Fruit fly (Drosophila melanogaster) whole organism, prepupa: Measurements from ENCODE around the gene Pfdn5.

Experiments
- CG10631 ChIP-seq: fragments of 200-800 bp; sonication (Bioruptor generic); optimal IDR thresholded peaks from 2 replicates; lab custom pipeline; 2016; ENCODE audit warnings: missing biosample characterization, missing genetic modification characterization
- CG10669 ChIP-seq: fragments of 200-800 bp; sonication (Bioruptor generic); optimal IDR thresholded peaks from 3 replicates; lab custom pipeline; 2018; ENCODE audit warnings: missing biosample characterization, mild to moderate bottlenecking, missing genetic modification characterization, moderate library complexity
- CG11762 ChIP-seq: fragments of 200-800 bp; sonication (Bioruptor generic); optimal IDR thresholded peaks from 3 replicates; lab custom pipeline; 2016; ENCODE audit warnings: missing biosample characterization, missing genetic modification characterization; ENCODE audit not compliant: insufficient read depth
- CG11902 ChIP-seq: fragments of 200-800 bp; sonication (Bioruptor generic); optimal IDR thresholded peaks from 3 replicates; lab custom pipeline; 2016; ENCODE audit warnings: missing biosample characterization, missing genetic modification characterization
- CG1621 ChIP-seq: fragments of 200-800 bp; sonication (Bioruptor generic); optimal IDR thresholded peaks from 3 replicates; lab custom pipeline; 2018; ENCODE audit warnings: missing biosample characterization, mild to moderate bottlenecking, missing genetic modification characterization
- CG3032 ChIP-seq: fragments of 200-800 bp; optimal IDR thresholded peaks from 2 replicates; lab custom pipeline; 2019; ENCODE audit warnings: missing biosample characterization, mild to moderate bottlenecking, missing genetic modification characterization, moderate library complexity
- CG31627 ChIP-seq: fragments of 200-800 bp; sonication (Bioruptor generic); optimal IDR thresholded peaks from 3 replicates; lab custom pipeline; 2016; ENCODE audit warnings: missing biosample characterization, missing genetic modification characterization
- CG32006 ChIP-seq: fragments of 200-800 bp; sonication (Bioruptor generic); optimal IDR thresholded peaks from 3 replicates; lab custom pipeline; 2017; ENCODE audit warnings: missing biosample characterization, mild to moderate bottlenecking, missing genetic modification characterization
- CG4318 ChIP-seq: fragments of 200-800 bp; sonication (Bioruptor generic); optimal IDR thresholded peaks from 3 replicates; lab custom pipeline; 2017; ENCODE audit warnings: missing biosample characterization, mild to moderate bottlenecking, missing genetic modification characterization
- CG6163 ChIP-seq: fragments of 200-800 bp; sonication (Bioruptor generic); IDR thresholded peaks from 3 replicates; pipeline ENCODE4 v1.3.6; 2022; ENCODE audit warnings: missing biosample characterization, missing genetic modification characterization
- CG6276 ChIP-seq: fragments of 200-800 bp; sonication (Bioruptor generic); optimal IDR thresholded peaks from 2 replicates; lab custom pipeline; 2017; ENCODE audit warnings: missing biosample characterization, mild to moderate bottlenecking, missing genetic modification characterization
- CG6854 ChIP-seq: fragments of 200-800 bp; sonication (Bioruptor generic); optimal IDR thresholded peaks from 2 replicates; lab custom pipeline; 2017; ENCODE audit warnings: missing biosample characterization, mild to moderate bottlenecking, missing genetic modification characterization
- CG7368 ChIP-seq: fragments of 200-800 bp; sonication (Bioruptor generic); optimal IDR thresholded peaks from 3 replicates; lab custom pipeline; 2016; ENCODE audit warnings: missing biosample characterization, missing genetic modification characterization
- CG8119 ChIP-seq: fragments of 200-800 bp; sonication (Bioruptor generic); IDR thresholded peaks from 3 replicates; pipeline ENCODE4 v1.3.6; 2022; ENCODE audit warnings: missing biosample characterization, missing genetic modification characterization
- CG8319 ChIP-seq: fragments of 200-800 bp; sonication (Bioruptor generic); optimal IDR thresholded peaks from 3 replicates; lab custom pipeline; 2016; ENCODE audit warnings: missing biosample characterization, missing genetic modification characterization
- Eip78C ChIP-seq: fragments of 200-800 bp; sonication (Bioruptor generic); peaks from one replicate; lab custom pipeline; 2016; ENCODE audit warnings: missing biosample characterization, missing genetic modification characterization
- Ets21C ChIP-seq: fragments of 200-800 bp; sonication (Bioruptor generic); optimal IDR thresholded peaks from 3 replicates; lab custom pipeline; 2016; ENCODE audit warnings: missing biosample characterization, missing genetic modification characterization
- Gug ChIP-seq: fragments of 200-800 bp; sonication (Bioruptor generic); IDR thresholded peaks from 2 replicates; pipeline ENCODE4 v1.3.6; 2022; ENCODE audit warnings: missing biosample characterization, missing genetic modification characterization
- Hr38 ChIP-seq: sonication (Bioruptor generic); optimal IDR thresholded peaks from 2 replicates; lab custom pipeline; 2016; ENCODE audit warnings: missing biosample characterization, missing genetic modification characterization
- Met ChIP-seq: fragments of 200-800 bp; sonication (Bioruptor generic); optimal IDR thresholded peaks from 3 replicates; lab custom pipeline; 2016; ENCODE audit warnings: missing biosample characterization, missing genetic modification characterization
- Sox102F ChIP-seq: fragments of 200-800 bp; sonication (Bioruptor generic); optimal IDR thresholded peaks from 2 replicates; lab custom pipeline; 2016; ENCODE audit warnings: missing biosample characterization, mild to moderate bottlenecking, missing genetic modification characterization
- Sox15 ChIP-seq: fragments of 200-800 bp; sonication (Bioruptor generic); optimal IDR thresholded peaks from 3 replicates; lab custom pipeline; 2016; ENCODE audit warnings: missing biosample characterization, missing genetic modification characterization
- acj6 ChIP-seq: fragments of 200-800 bp; sonication (Bioruptor generic); optimal IDR thresholded peaks from 3 replicates; lab custom pipeline; 2016; ENCODE audit warnings: missing biosample characterization, missing genetic modification characterization
- cyc ChIP-seq: fragments of 200-800 bp; sonication (Bioruptor generic); optimal IDR thresholded peaks from 3 replicates; lab custom pipeline; 2016; ENCODE audit warnings: missing biosample characterization, missing genetic modification characterization
- eg ChIP-seq: fragments of 200-800 bp; sonication (Bioruptor generic); IDR thresholded peaks from 3 replicates; pipeline ENCODE4 v1.3.6; 2022; ENCODE audit warnings: missing biosample characterization, missing genetic modification characterization
- esn ChIP-seq: fragments of 200-800 bp; sonication (Bioruptor generic); optimal IDR thresholded peaks from 2 replicates; lab custom pipeline; 2016; ENCODE audit warnings: missing biosample characterization, mild to moderate bottlenecking, missing genetic modification characterization, moderate library complexity
- fd59A ChIP-seq: fragments of 200-800 bp; sonication (Bioruptor generic); optimal IDR thresholded peaks from 2 replicates; lab custom pipeline; 2017; ENCODE audit warnings: missing biosample characterization, mild to moderate bottlenecking, missing genetic modification characterization, missing genetic modification reagents
- fd85E ChIP-seq: fragments of 200-800 bp; sonication (Bioruptor generic); optimal IDR thresholded peaks from 3 replicates; lab custom pipeline; 2016; ENCODE audit warnings: missing biosample characterization, missing genetic modification characterization
- fkh ChIP-seq: fragments of 200-800 bp; sonication (Bioruptor generic); optimal IDR thresholded peaks from 3 replicates; lab custom pipeline; 2017; ENCODE audit warnings: missing biosample characterization, mild to moderate bottlenecking, missing genetic modification characterization, moderate library complexity
- lz ChIP-seq: fragments of 200-800 bp; sonication (Bioruptor generic); optimal IDR thresholded peaks from 3 replicates; lab custom pipeline; 2016; ENCODE audit warnings: missing biosample characterization, missing genetic modification characterization
- net ChIP-seq: fragments of 200-800 bp; sonication (Bioruptor generic); optimal IDR thresholded peaks from 3 replicates; lab custom pipeline; 2016; ENCODE audit warnings: missing biosample characterization, missing genetic modification characterization
- pdm3 ChIP-seq: fragments of 200-800 bp; sonication (Bioruptor generic); optimal IDR thresholded peaks from 3 replicates; lab custom pipeline; 2016; ENCODE audit warnings: missing biosample characterization, missing genetic modification characterization
- salr ChIP-seq, 2 experiments: fragments of 200-800 bp; sonication (Bioruptor generic); optimal IDR thresholded peaks; 3 replicates each; lab custom pipeline; 2016 to 2018; ENCODE audit warnings: missing biosample characterization in 2 of 2, missing genetic modification characterization in 2 of 2, mild to moderate bottlenecking in 1 of 2
- ss ChIP-seq, 2 experiments: fragments of 200-800 bp; sonication (Bioruptor generic); optimal IDR thresholded peaks; 2 replicates in 1 of 2; 3 replicates in 1 of 2; lab custom pipeline; 2017 to 2018; ENCODE audit warnings: mild to moderate bottlenecking in 2 of 2, missing biosample characterization in 2 of 2, missing genetic modification characterization in 2 of 2, moderate library complexity in 1 of 2
- svp ChIP-seq: fragments of 200-800 bp; sonication (Bioruptor generic); peaks from one replicate; lab custom pipeline; 2016; ENCODE audit warnings: missing biosample characterization, missing genetic modification characterization
- topi ChIP-seq: fragments of 200-800 bp; sonication (Bioruptor generic); optimal IDR thresholded peaks from 3 replicates; lab custom pipeline; 2016; ENCODE audit warnings: missing biosample characterization, missing genetic modification characterization
- vri ChIP-seq: fragments of 200-800 bp; sonication (Bioruptor generic); optimal IDR thresholded peaks from 3 replicates; lab custom pipeline; 2016; ENCODE audit warnings: missing biosample characterization, mild to moderate bottlenecking, missing genetic modification characterization

Gene Pfdn5

dm6 chr3R:22455335-22455985, 31.4 kb upstream of the Pfdn5 start (continued):
- TF ChIP-seq vri (GFP tag; lab: Kevin White, UChicago) (no peak), Met (GFP tag; lab: Kevin White, UChicago) (no peak), CG32006 (peak; percentile 72), Sox102F (no peak), Hr38 (GFP tag; lab: Kevin White, UChicago) (no peak), svp (GFP tag; lab: Kevin White, UChicago) (peak; percentile 81), net (GFP tag; lab: Kevin White, UChicago) (peak; percentile 26), pdm3 (GFP tag; lab: Kevin White, UChicago) (peak; percentile 34), lz (GFP tag; lab: Kevin White, UChicago) (peak; percentile 9), eg (GFP tag; lab: Robert Waterston, UW) (0 out of 3 replicates have a peak, but pooled peaks have one; percentile 13), Eip78C (peak; percentile 88), Gug (GFP tag; lab: Robert Waterston, UW) (no peak), CG4318 (GFP tag; lab: Kevin White, UChicago) (no peak), Sox15 (no peak), salr (GFP tag; optimal IDR thresholded peaks at IDR 0.05; lab: Kevin White, UChicago) (no peak), CG3032 (tag; lab: Kevin White, UChicago) (peak; percentile 38), Ets21C (GFP tag; lab: Kevin White, UChicago) (no peak), CG6163 (GFP tag; lab: Robert Waterston, UW) (no peak), CG11762 (peak; percentile 37), CG31627 (GFP tag; lab: Kevin White, UChicago) (no peak), CG11902 (peak; percentile 13)

- TF ChIP-seq svp (GFP tag; lab: Kevin White, UChicago), result no peak
- TF ChIP-seq CG6276, result no peak
- no peak for TF ChIP-seq CG10669 (GFP tag; lab: Kevin White, UChicago)
- no peak for TF ChIP-seq CG6163 (GFP tag; lab: Robert Waterston, UW)
- no peak for TF ChIP-seq CG10631
- peak; percentile 15 for TF ChIP-seq Eip78C
- TF ChIP-seq acj6 (GFP tag; lab: Kevin White, UChicago), result no peak
- no peak for TF ChIP-seq CG1621 (tag; lab: Kevin White, UChicago)
- TF ChIP-seq fd59A (GFP tag; lab: Kevin White, UChicago), result no peak
- peak; percentile 25 for TF ChIP-seq fkh (GFP tag; lab: Kevin White, UChicago)
- no peak for TF ChIP-seq fd85E (GFP tag; lab: Kevin White, UChicago)
- TF ChIP-seq CG6854, result no peak
- no peak for TF ChIP-seq CG8319
- no peak for TF ChIP-seq esn (GFP tag; lab: Kevin White, UChicago)
- no peak for TF ChIP-seq eg (GFP tag; lab: Robert Waterston, UW)
- no peak for TF ChIP-seq CG11762
- TF ChIP-seq, all 60 proteins: peak for 2
Observed at dm6 chr3R:22456007-22456406, 30.8 kb upstream of the Pfdn5 start.

DNA sequence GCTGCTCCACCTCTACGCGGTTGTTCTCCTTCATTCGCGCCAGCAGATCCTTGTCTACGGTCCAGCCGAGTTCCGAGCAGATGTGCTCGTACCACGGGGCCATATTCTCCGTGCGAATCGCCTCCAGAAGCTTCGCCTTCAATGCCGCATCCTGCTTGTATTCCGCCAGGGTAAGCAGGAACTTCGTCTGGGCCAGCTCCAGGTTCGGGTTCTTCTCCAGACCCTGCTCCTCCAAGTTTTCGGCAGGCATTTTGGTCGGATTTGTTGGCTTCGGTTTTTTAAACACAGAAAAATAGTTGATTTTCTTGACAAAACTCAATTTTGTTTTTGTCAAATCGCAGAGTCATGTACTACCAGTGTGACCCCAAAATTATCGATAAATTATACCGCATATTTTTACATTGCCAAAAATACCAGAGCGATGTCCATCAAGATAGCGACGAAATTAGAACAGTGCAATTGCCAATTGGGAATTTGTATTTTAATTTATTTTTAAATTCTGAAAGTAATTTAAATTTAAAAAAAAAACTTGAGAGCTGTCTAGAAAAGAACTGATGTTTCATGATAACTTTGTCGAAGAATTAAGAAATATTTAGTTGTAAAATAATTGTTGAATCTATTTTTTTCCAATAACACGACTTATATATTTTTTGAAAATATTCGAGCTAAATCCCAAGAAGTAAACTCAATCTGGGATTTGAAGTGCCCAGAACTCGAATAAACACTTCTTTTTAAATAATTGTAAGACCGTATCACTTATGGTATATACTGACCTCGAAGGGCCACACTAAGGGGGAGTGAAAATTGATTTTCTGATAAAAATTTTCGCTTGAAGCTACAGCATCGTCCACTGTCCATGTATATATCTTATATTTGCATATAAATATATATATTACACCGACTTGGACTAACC, 24.9 kb upstream of the Pfdn5 start, which contains the start of the genes Rpn7 and AP-2mu:
Gene Rpn7, minus strand, starts transcription at position 382 of the 913 bp plus-strand sequence.
Gene AP-2mu, plus strand, starts transcription at position 783 of the 913 bp plus-strand sequence.
- TF ChIP-seq topi (GFP tag; lab: Kevin White, UChicago) (peak; percentile 7), CG10631 (peak; percentile 21), CG8119 (no peak), ss (GFP tag; optimal IDR thresholded peaks at IDR 0.05; lab: Kevin White, UChicago) (no peak), Eip78C (peak; percentile 21), svp (GFP tag; lab: Kevin White, UChicago) (peak; percentile 73), esn (GFP tag; lab: Kevin White, UChicago) (peak; percentile 12), CG7368 (GFP tag; lab: Kevin White, UChicago) (no peak), cyc (GFP tag; lab: Kevin White, UChicago) (no peak)
